Fruit fly (Drosophila melanogaster): Measurements from ENCODE around the gene CG42590.

DNA sequence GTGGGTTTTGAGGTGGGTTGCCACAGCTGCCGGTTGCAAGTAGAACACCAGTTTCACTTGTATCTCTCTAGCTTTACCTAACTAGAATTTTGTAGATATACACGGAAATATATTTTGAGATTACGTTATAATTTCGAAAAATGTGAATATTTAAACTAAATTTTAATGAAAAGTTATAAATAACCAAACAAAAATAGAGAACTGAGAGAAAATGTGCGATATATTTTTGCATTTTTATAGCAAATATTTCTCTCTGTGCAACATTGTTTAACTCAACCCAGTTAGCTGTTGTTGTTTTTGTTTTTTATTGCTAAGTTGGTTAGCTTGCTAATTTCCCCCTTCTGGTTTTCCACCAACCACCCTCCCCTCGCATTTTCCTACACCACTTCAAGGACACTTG is 25.4 kb downstream of the CG42590 start:
- no peak for TF ChIP-seq CTCF (optimal IDR thresholded peaks at IDR 0.05)
- no peak for TF ChIP-seq CG8478 (optimal IDR thresholded peaks at IDR 0.05)

All from S2 (cell line).